Fruit fly (Drosophila melanogaster): ENCODE data around the gene muc.

muc gene

DNA sequence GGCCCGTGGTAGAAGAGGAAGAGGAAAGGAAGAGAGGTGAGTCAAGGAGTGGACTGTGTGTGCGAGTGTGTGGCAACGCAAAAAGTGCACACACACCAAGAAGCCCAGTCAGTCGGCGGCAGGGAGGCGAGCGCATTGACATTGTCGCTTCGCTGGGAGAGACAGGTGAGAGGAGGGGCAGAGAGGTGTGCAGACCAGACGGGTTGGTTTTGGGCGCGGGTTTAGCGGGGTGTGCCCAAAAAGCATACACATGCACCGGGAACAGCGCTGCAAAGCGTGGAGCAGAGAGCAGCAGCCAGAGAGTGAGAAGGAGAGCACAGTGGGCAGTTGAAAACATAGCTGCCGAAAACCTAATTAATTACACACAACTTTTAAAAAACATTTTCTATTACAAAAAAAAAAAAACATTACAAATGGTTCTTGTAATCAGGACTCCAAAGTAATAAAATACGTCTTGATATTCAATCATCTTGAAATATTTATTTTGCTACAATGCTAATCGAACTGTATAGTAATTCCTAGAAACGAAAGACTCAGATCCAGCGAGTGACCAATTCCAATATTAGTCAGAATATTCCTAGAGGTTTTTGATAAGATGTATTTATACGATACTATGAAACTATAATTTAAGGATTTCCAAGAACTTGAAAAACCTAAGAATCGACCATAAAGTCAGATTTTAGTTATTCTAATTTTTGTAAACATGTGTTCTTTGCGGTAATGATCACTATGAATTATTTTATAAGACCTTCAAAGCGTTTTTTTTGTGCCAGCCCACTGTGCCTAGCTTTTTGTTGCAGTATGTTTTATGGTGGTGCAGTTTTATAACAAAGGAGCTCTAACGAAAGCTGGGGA, 4.0 kb upstream of the muc start (continued):
- peak; percentile 64 for TF ChIP-seq Blimp-1 (GFP tag; optimal IDR thresholded peaks at IDR 0.05)
- no peak for TF ChIP-seq Hr38 (GFP tag; optimal IDR thresholded peaks at IDR 0.05)
- peak; percentile 93 for TF ChIP-seq CG32006 (GFP tag; optimal IDR thresholded peaks at IDR 0.05)
- peak; percentile 38 for TF ChIP-seq CG8319 (GFP tag; optimal IDR thresholded peaks at IDR 0.05)
- TF ChIP-seq acj6 (GFP tag; optimal IDR thresholded peaks at IDR 0.05), result peak; percentile 78
- no peak for TF ChIP-seq fd85E (GFP tag; optimal IDR thresholded peaks at IDR 0.05)
- peak; percentile 81 for TF ChIP-seq CG34406 (GFP tag; optimal IDR thresholded peaks at IDR 0.05)
- TF ChIP-seq CG31627 (GFP tag; optimal IDR thresholded peaks at IDR 0.05), result peak; percentile 86
- TF ChIP-seq Eip75B (GFP tag; optimal IDR thresholded peaks at IDR 0.05), result peak; percentile 79
- TF ChIP-seq CG7368 (GFP tag; optimal IDR thresholded peaks at IDR 0.05), result no peak
- TF ChIP-seq Eip93F (GFP tag; optimal IDR thresholded peaks at IDR 0.05), result no peak
- TF ChIP-seq svp (GFP tag), result peak; percentile 92
- peak; percentile 74 for TF ChIP-seq CG6808 (GFP tag; optimal IDR thresholded peaks at IDR 0.05)
- peak; percentile 80 for TF ChIP-seq Smox (GFP tag; optimal IDR thresholded peaks at IDR 0.05)
- TF ChIP-seq dsx (GFP tag; optimal IDR thresholded peaks at IDR 0.05; ENCODE audit: poor library complexity, severe bottlenecking), result peak; percentile 98
- TF ChIP-seq CG8119 (GFP tag; IDR thresholded peaks at IDR 0.05), result peak; percentile 70; the same call in 2 of the 3 replicates
- no peak for TF ChIP-seq fkh (GFP tag; optimal IDR thresholded peaks at IDR 0.05)
- TF ChIP-seq Lpt (GFP tag; optimal IDR thresholded peaks at IDR 0.05), result peak; percentile 77
- TF ChIP-seq CG10669 (GFP tag; optimal IDR thresholded peaks at IDR 0.05), result peak; percentile 41
- peak; percentile 43 for TF ChIP-seq CG11902 (GFP tag; optimal IDR thresholded peaks at IDR 0.05)
- TF ChIP-seq CG8632 (GFP tag; optimal IDR thresholded peaks at IDR 0.05), result peak; percentile 77
- peak; percentile 86 for TF ChIP-seq lz (GFP tag; optimal IDR thresholded peaks at IDR 0.05)
- peak; percentile 89 for TF ChIP-seq topi (GFP tag; optimal IDR thresholded peaks at IDR 0.05)
- TF ChIP-seq pdm3 (GFP tag; optimal IDR thresholded peaks at IDR 0.05), result peak; percentile 83
- peak; percentile 70 for TF ChIP-seq CG3919 (GFP tag; optimal IDR thresholded peaks at IDR 0.05)
- peak; percentile 51 for TF ChIP-seq Sox102F (GFP tag; optimal IDR thresholded peaks at IDR 0.05)
- peak; percentile 55 for TF ChIP-seq CG11762 (GFP tag; optimal IDR thresholded peaks at IDR 0.05; ENCODE audit: insufficient read depth)
- peak; percentile 70 for TF ChIP-seq achi (GFP tag; optimal IDR thresholded peaks at IDR 0.05)
- TF ChIP-seq CG1621 (tag; optimal IDR thresholded peaks at IDR 0.05), result peak; percentile 41
- TF ChIP-seq CG6792 (GFP tag; optimal IDR thresholded peaks at IDR 0.05), result peak; percentile 74

DNA sequence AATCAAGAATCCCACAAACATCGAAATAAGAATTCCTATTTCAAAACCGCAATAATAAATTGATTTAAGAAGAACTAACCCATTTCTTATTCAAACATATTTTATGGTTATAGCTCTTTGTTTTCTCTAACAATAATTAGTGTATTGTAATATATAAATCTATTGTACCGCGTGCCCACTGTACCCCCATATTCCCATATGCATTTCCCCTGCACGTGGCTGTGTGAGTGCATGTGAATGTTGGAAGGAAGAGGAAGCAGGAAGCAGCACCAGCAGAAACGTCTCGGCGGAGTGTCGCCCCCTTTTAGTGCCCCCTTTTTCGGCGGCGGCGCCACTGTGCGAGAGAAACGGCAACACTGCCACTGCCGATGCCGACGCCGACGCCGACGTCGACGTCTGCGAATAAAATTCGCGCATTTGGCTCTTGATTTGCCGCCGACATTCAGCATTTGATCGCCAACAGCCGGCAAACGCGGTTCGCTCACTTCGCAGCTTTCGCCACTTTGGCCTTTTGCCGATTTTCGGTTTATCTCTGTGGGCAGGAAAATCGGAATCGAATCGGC, 3.3 kb upstream of the muc start:
- peak; percentile 74 for TF ChIP-seq Smox (GFP tag; optimal IDR thresholded peaks at IDR 0.05)
- TF ChIP-seq CG6276 (GFP tag; optimal IDR thresholded peaks at IDR 0.05), result peak; percentile 59
- peak; percentile 66 for TF ChIP-seq vri (GFP tag; optimal IDR thresholded peaks at IDR 0.05)
- TF ChIP-seq cyc (GFP tag; optimal IDR thresholded peaks at IDR 0.05), result peak; percentile 60
- TF ChIP-seq Sox14 (GFP tag; optimal IDR thresholded peaks at IDR 0.05), result peak; percentile 68
- TF ChIP-seq Ets96B (tag; optimal IDR thresholded peaks at IDR 0.05), result peak; percentile 82
- peak; percentile 1 for TF ChIP-seq Hr38 (GFP tag; optimal IDR thresholded peaks at IDR 0.05)
- peak; percentile 49 for TF ChIP-seq fd59A (GFP tag; optimal IDR thresholded peaks at IDR 0.05)
- peak; percentile 59 for TF ChIP-seq CG16779 (tag; optimal IDR thresholded peaks at IDR 0.05)
- TF ChIP-seq Ets21C (GFP tag; optimal IDR thresholded peaks at IDR 0.05), result peak; percentile 37
- peak; percentile 53 for TF ChIP-seq CG31627 (GFP tag; optimal IDR thresholded peaks at IDR 0.05)
- peak; percentile 41 for TF ChIP-seq dac (GFP tag; optimal IDR thresholded peaks at IDR 0.05)
- TF ChIP-seq CG1621 (tag; optimal IDR thresholded peaks at IDR 0.05), result peak; percentile 56
- TF ChIP-seq salr (GFP tag; optimal IDR thresholded peaks at IDR 0.05), result peak; percentile 30 to 35
- peak; percentile 38 for TF ChIP-seq Hr39 (GFP tag; optimal IDR thresholded peaks at IDR 0.05)
- TF ChIP-seq Eip75B (GFP tag; optimal IDR thresholded peaks at IDR 0.05), result peak; percentile 64
- TF ChIP-seq svp (GFP tag), result peak; percentile 86
- TF ChIP-seq Gug (GFP tag; IDR thresholded peaks at IDR 0.05), result peak; percentile 37
- TF ChIP-seq ss (GFP tag; optimal IDR thresholded peaks at IDR 0.05), result peak; percentile 66 to 70
- peak; percentile 81 for TF ChIP-seq Sox102F (GFP tag; optimal IDR thresholded peaks at IDR 0.05)
- peak; percentile 61 for TF ChIP-seq CG9139 (GFP tag; optimal IDR thresholded peaks at IDR 0.05)
- peak; percentile 78 for TF ChIP-seq acj6 (GFP tag; optimal IDR thresholded peaks at IDR 0.05)
- peak; percentile 60; the same call in 1 of the 2 replicates for TF ChIP-seq CG11294 (GFP tag; IDR thresholded peaks at IDR 0.05)
- TF ChIP-seq net (GFP tag; optimal IDR thresholded peaks at IDR 0.05), result peak; percentile 62
- TF ChIP-seq CG4318 (GFP tag; optimal IDR thresholded peaks at IDR 0.05), result peak; percentile 3
- peak; percentile 74 for TF ChIP-seq CG6854 (GFP tag; optimal IDR thresholded peaks at IDR 0.05)

Data from whole organism, prepupa.